Fruit fly (Drosophila melanogaster) whole organism, wandering third instar larva: ENCODE measurements around the gene spdo.

Experiments
- Abd-B ChIP-seq: fragments of >200 bp; optimal IDR thresholded peaks from 2 replicates; lab custom pipeline; 2017; ENCODE audit warnings: missing biosample characterization, missing genetic modification characterization
- CG32264 ChIP-seq: fragments of 200-800 bp; sonication (Bioruptor generic); optimal IDR thresholded peaks from 2 replicates; lab custom pipeline; 2016; ENCODE audit warnings: missing biosample characterization, missing genetic modification characterization
- Dfd ChIP-seq: fragments of >200 bp; optimal IDR thresholded peaks from 2 replicates; lab custom pipeline; 2017; ENCODE audit warnings: missing biosample characterization, missing genetic modification characterization
- Dif ChIP-seq: fragments of 200-275, 200-300 bp; sonication (Bioruptor generic); optimal IDR thresholded peaks from 2 replicates; lab custom pipeline; 2018; ENCODE audit warnings: missing biosample characterization, missing genetic modification characterization; ENCODE audit not compliant: partially characterized antibody
- GATAd ChIP-seq: sonication (Bioruptor generic); optimal IDR thresholded peaks from 2 replicates; lab custom pipeline; 2016; ENCODE audit warnings: missing biosample characterization, missing genetic modification characterization
- HLH106 ChIP-seq: fragments of 200-800 bp; optimal IDR thresholded peaks from 3 replicates; lab custom pipeline; 2019; ENCODE audit warnings: missing biosample characterization, mild to moderate bottlenecking, missing genetic modification characterization, moderate library complexity
- Hr78 ChIP-seq: fragments of >200 bp; optimal IDR thresholded peaks from 2 replicates; lab custom pipeline; 2017; ENCODE audit warnings: missing biosample characterization, missing genetic modification characterization
- Hr83 ChIP-seq: fragments of 200-300 bp; sonication (Bioruptor generic); optimal IDR thresholded peaks from 2 replicates; lab custom pipeline; 2016; ENCODE audit warnings: missing biosample characterization, mild to moderate bottlenecking, missing genetic modification characterization, moderate library complexity; ENCODE audit not compliant: poor library complexity, severe bottlenecking
- Mio ChIP-seq: sonication (Bioruptor generic); optimal IDR thresholded peaks from 2 replicates; lab custom pipeline; 2016; ENCODE audit warnings: missing biosample characterization, missing genetic modification characterization
- Myc ChIP-seq: fragments of >200 bp; optimal IDR thresholded peaks from 2 replicates; lab custom pipeline; 2017
- N ChIP-seq: fragments of >200 bp; optimal IDR thresholded peaks from 2 replicates; lab custom pipeline; 2018; ENCODE audit warnings: missing biosample characterization, missing external identifiers, missing genetic modification characterization
- OdsH ChIP-seq: fragments of 200-800 bp; sonication (Bioruptor generic); optimal IDR thresholded peaks from 2 replicates; lab custom pipeline; 2016; ENCODE audit warnings: missing biosample characterization, mild to moderate bottlenecking, missing genetic modification characterization
- Rel ChIP-seq, 2 experiments: fragments of 200-800 bp; sonication (Bioruptor generic) in 1 of 2; optimal IDR thresholded peaks; 2 replicates in 1 of 2; 3 replicates in 1 of 2; lab custom pipeline; 2016 to 2019; ENCODE audit warnings: mild to moderate bottlenecking in 2 of 2, missing biosample characterization in 2 of 2, missing genetic modification characterization in 2 of 2, moderate library complexity in 1 of 2
- Sp1 ChIP-seq: fragments of 200-800 bp; sonication (Bioruptor generic); optimal IDR thresholded peaks from 3 replicates; lab custom pipeline; 2019; ENCODE audit warnings: missing biosample characterization, mild to moderate bottlenecking, missing genetic modification characterization, moderate library complexity
- Vsx2 ChIP-seq: fragments of 200-300, 225-300 bp; sonication (Bioruptor generic); optimal IDR thresholded peaks from 2 replicates; lab custom pipeline; 2018; ENCODE audit warnings: missing biosample characterization, missing genetic modification characterization; ENCODE audit not compliant: partially characterized antibody
- br ChIP-seq: fragments of 200-800 bp; sonication (Bioruptor generic); optimal IDR thresholded peaks from 2 replicates; lab custom pipeline; 2016; ENCODE audit warnings: missing biosample characterization, missing genetic modification characterization
- brk ChIP-seq: fragments of 200-800 bp; sonication (Bioruptor generic); optimal IDR thresholded peaks from 2 replicates; lab custom pipeline; 2016; ENCODE audit warnings: missing biosample characterization, mild to moderate bottlenecking, missing genetic modification characterization
- dl ChIP-seq, 2 experiments: fragments of 175-275, 200-275 bp in 1 of 2; fragments of 200-275 bp in 1 of 2; sonication (Bioruptor generic); optimal IDR thresholded peaks; lab custom pipeline; 2018; ENCODE audit warnings: mild to moderate bottlenecking in 2 of 2, missing biosample characterization in 2 of 2, missing genetic modification characterization in 2 of 2, moderate library complexity in 2 of 2; ENCODE audit not compliant: partially characterized antibody in 2 of 2, insufficient read depth in 1 of 2
- dmrt93B ChIP-seq: fragments of 200-800 bp; sonication (Bioruptor generic); optimal IDR thresholded peaks from 2 replicates; lab custom pipeline; 2018; ENCODE audit warnings: missing biosample characterization, mild to moderate bottlenecking, missing genetic modification characterization
- ey ChIP-seq: fragments of 200-800 bp; sonication (Bioruptor generic); optimal IDR thresholded peaks from 2 replicates; lab custom pipeline; 2016; ENCODE audit warnings: missing biosample characterization, missing genetic modification characterization
- foxo ChIP-seq, 2 experiments: fragments of 200-800 bp; sonication (Bioruptor generic); optimal IDR thresholded peaks; 2 replicates in 1 of 2; 3 replicates in 1 of 2; lab custom pipeline; 2016 to 2017; ENCODE audit warnings: missing biosample characterization in 2 of 2, missing genetic modification characterization in 2 of 2
- fru ChIP-seq: fragments of 200-800 bp; sonication (Bioruptor generic); optimal IDR thresholded peaks from 3 replicates; lab custom pipeline; 2016; ENCODE audit warnings: missing biosample characterization, mild to moderate bottlenecking, missing genetic modification characterization
- h ChIP-seq: fragments of 200-800 bp; sonication (Bioruptor generic); optimal IDR thresholded peaks from 3 replicates; lab custom pipeline; 2016; ENCODE audit warnings: missing biosample characterization, mild to moderate bottlenecking, missing genetic modification characterization
- jim ChIP-seq: fragments of 175-275, 200-325 bp; sonication (Bioruptor generic); optimal IDR thresholded peaks from 2 replicates; lab custom pipeline; 2016; ENCODE audit warnings: missing biosample characterization, mild to moderate bottlenecking, missing genetic modification characterization
- lola ChIP-seq: fragments of >200 bp; optimal IDR thresholded peaks from 2 replicates; lab custom pipeline; 2017; ENCODE audit warnings: missing biosample characterization, missing genetic modification characterization
- pan ChIP-seq: fragments of >200 bp; optimal IDR thresholded peaks from 2 replicates; lab custom pipeline; 2017
- psq ChIP-seq: fragments of 200-800 bp; sonication (Bioruptor generic); optimal IDR thresholded peaks from 3 replicates; lab custom pipeline; 2017; ENCODE audit warnings: missing biosample characterization, mild to moderate bottlenecking, missing genetic modification characterization, moderate library complexity
- rgr ChIP-seq: fragments of 200-800 bp; sonication (Bioruptor generic); optimal IDR thresholded peaks from 3 replicates; lab custom pipeline; 2016; ENCODE audit warnings: missing biosample characterization, mild to moderate bottlenecking, missing genetic modification characterization
- sage ChIP-seq: fragments of 200-800 bp; sonication (Bioruptor generic); optimal IDR thresholded peaks from 2 replicates; lab custom pipeline; 2016; ENCODE audit warnings: missing biosample characterization, mild to moderate bottlenecking, missing genetic modification characterization
- sv ChIP-seq: fragments of 200-800 bp; sonication (Bioruptor generic); optimal IDR thresholded peaks from 3 replicates; lab custom pipeline; 2016; ENCODE audit warnings: missing biosample characterization, missing genetic modification characterization
- tai ChIP-seq: sonication (Bioruptor generic); optimal IDR thresholded peaks from 2 replicates; lab custom pipeline; 2016; ENCODE audit warnings: missing biosample characterization, missing genetic modification characterization
- usp ChIP-seq: fragments of >200 bp; optimal IDR thresholded peaks from 2 replicates; lab custom pipeline; 2017; ENCODE audit warnings: missing biosample characterization, missing genetic modification characterization
- woc ChIP-seq: sonication (Bioruptor generic); optimal IDR thresholded peaks from 2 replicates; lab custom pipeline; 2016; ENCODE audit warnings: missing biosample characterization, mild to moderate bottlenecking, missing genetic modification characterization

Gene spdo

DNA sequence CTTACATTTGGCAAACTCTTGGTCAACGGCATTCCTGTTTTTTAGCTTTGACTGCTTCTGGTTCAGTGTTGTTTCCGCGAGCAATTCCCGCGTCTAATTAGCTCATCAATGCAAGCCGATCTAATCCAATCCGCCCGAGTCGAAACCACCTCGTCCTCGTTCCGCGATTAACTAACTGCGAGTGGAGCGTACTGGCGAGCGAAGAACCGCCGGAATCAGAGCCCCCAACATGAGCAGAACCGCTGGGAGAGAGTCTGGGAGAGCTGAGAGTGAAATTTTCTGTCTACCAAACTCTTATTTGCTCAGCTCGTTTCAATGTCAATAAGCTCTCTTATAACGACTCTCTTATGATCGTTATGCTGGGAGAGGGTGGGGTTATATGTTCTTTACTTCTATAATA lies 26.3 kb upstream of the spdo start (continued):
- TF ChIP-seq dl (GFP tag; optimal IDR thresholded peaks at IDR 0.05; lab: Kevin White, UChicago; ENCODE audit: insufficient read depth in 1 of 2, partially characterized antibody in 2 of 2) (peak; percentile 95 to 97), ey (GFP tag; lab: Kevin White, UChicago) (peak; percentile 47), HLH106 (tag; lab: Kevin White, UChicago) (peak; percentile 40), foxo (GFP tag; optimal IDR thresholded peaks at IDR 0.05; lab: Kevin White, UChicago) (peak in 1 of 2 experiments; percentile 31), CG32264 (no peak), fru (peak; percentile 84), sv (GFP tag; lab: Kevin White, UChicago) (peak; percentile 63), rgr (GFP tag; lab: Kevin White, UChicago) (peak; percentile 95), Vsx2 (GFP tag; lab: Kevin White, UChicago) (peak; percentile 98), dmrt93B (GFP tag; lab: Kevin White, UChicago) (peak; percentile 50)

DNA sequence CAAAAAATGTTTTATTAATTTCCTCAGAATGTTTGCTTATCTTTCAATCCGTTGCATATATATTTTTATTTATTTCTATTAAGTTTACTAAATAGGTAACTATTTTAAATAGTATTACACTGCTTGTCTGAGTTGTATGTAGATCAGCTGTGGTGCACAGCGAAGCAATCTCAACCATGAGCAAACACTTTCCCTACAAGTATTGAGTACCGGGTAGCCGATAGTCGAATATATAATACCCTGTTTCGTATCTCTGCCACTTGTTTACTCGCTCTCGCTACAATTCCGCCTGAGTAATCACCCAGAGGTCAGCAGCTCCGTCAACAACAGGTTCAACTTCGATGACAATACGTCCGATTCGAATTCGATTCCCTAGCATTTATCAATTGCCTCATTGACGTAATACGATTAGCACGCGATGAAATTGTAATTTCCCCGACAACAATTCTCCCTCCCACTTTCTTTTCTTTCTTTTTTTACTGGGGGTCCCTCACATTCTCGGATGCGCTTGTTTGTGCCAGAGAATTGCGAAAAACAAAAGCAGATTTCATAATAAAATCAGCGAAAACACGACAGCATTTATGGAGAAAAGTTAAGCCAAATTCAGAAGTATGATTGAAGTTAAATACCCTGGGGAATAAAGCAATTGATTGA lies 25.7 kb upstream of the spdo start:
- TF ChIP-seq Vsx2 (GFP tag; lab: Kevin White, UChicago): no peak
- TF ChIP-seq Dfd (GFP tag; lab: Kevin White, UChicago): no peak
- no peak for TF ChIP-seq Rel (GFP tag; optimal IDR thresholded peaks at IDR 0.05; lab: Kevin White, UChicago)
- peak; percentile 97 for TF ChIP-seq Rel (tag; optimal IDR thresholded peaks at IDR 0.05; lab: Kevin White, UChicago)
- TF ChIP-seq usp: no peak
- TF ChIP-seq ey (GFP tag; lab: Kevin White, UChicago): no peak
- TF ChIP-seq woc: no peak
- no peak for TF ChIP-seq sv (GFP tag; lab: Kevin White, UChicago)
- no peak for TF ChIP-seq GATAd (GFP tag; lab: Kevin White, UChicago)

DNA sequence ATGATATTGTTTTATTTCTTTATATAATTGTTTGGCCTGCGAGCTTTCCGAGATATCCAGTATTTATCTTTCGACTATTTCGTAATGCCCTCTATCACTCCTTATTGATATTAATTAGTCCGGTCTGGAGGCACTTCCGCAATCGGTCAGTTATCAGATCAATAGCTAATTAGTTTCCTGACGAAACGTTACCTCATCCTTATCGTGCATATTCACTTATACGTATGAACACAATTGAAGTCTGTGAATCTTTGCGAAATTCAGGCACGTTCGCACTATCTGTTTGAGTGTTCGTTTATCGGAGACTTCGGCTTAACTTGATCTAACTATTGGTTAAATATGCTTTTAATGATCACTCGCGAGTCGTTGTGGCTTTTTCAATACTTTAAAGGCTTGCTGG lies 23.2 kb upstream of the spdo start:
- TF ChIP-seq dmrt93B (GFP tag; lab: Kevin White, UChicago) (no peak), OdsH (GFP tag; lab: Kevin White, UChicago) (no peak), Rel (GFP tag; optimal IDR thresholded peaks at IDR 0.05; lab: Kevin White, UChicago) (no peak), Rel (tag; optimal IDR thresholded peaks at IDR 0.05; lab: Kevin White, UChicago) (no peak), Dif (no peak), psq (no peak), sv (GFP tag; lab: Kevin White, UChicago) (no peak), usp (no peak), Vsx2 (GFP tag; lab: Kevin White, UChicago) (no peak), Hr78 (GFP tag; lab: Kevin White, UChicago) (no peak), dl (GFP tag; optimal IDR thresholded peaks at IDR 0.05; lab: Kevin White, UChicago; ENCODE audit: insufficient read depth in 1 of 2, partially characterized antibody in 2 of 2) (no peak), CG32264 (no peak), GATAd (GFP tag; lab: Kevin White, UChicago) (no peak), N (GFP tag; lab: Kevin White, UChicago) (no peak), h (no peak), Dfd (GFP tag; lab: Kevin White, UChicago) (no peak), foxo (GFP tag; optimal IDR thresholded peaks at IDR 0.05; lab: Kevin White, UChicago) (no peak)

DNA sequence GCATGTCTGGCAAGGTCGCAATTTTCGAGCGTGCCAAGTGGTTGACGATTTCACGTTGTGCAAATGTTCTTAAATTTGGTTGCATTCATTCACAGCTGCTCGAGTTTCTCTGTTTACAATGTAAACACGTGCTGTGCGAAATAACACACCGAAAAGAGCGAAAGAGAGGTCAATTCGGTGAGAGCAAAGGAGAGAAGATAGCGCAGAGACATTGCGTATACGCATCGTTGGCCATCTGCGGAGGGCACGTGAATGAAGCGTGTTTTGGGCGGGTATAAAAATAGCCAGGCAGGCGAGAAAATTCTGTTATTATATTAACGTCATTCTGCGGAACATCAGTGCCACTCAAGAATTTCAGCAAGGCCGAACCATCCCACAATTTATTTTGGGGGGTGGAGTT lies 22.0 kb upstream of the spdo start:
- TF ChIP-seq Abd-B (GFP tag; lab: Kevin White, UChicago) (no peak), sage (no peak), Myc (lab: Kevin White, UChicago) (no peak), jim (peak; percentile 45), CG32264 (peak; percentile 39), dmrt93B (GFP tag; lab: Kevin White, UChicago) (no peak), pan (lab: Kevin White, UChicago) (no peak), Mio (no peak), sv (GFP tag; lab: Kevin White, UChicago) (no peak), brk (GFP tag; lab: Kevin White, UChicago) (no peak), HLH106 (tag; lab: Kevin White, UChicago) (peak; percentile 41), rgr (GFP tag; lab: Kevin White, UChicago) (peak; percentile 59), OdsH (GFP tag; lab: Kevin White, UChicago) (peak; percentile 34), dl (GFP tag; optimal IDR thresholded peaks at IDR 0.05; lab: Kevin White, UChicago; ENCODE audit: insufficient read depth in 1 of 2, partially characterized antibody in 2 of 2) (no peak), lola (GFP tag; lab: Kevin White, UChicago) (no peak), usp (no peak), tai (no peak), h (peak; percentile 81), Hr78 (GFP tag; lab: Kevin White, UChicago) (no peak), br (GFP tag; lab: Kevin White, UChicago) (peak; percentile 19), Rel (GFP tag; optimal IDR thresholded peaks at IDR 0.05; lab: Kevin White, UChicago) (no peak), Rel (tag; optimal IDR thresholded peaks at IDR 0.05; lab: Kevin White, UChicago) (peak; percentile 8), Sp1 (GFP tag; lab: Kevin White, UChicago) (no peak), fru (peak; percentile 60), foxo (GFP tag; optimal IDR thresholded peaks at IDR 0.05; lab: Kevin White, UChicago) (peak in 1 of 2 experiments; percentile 52), Vsx2 (GFP tag; lab: Kevin White, UChicago) (no peak), Hr83 (GFP tag; lab: Kevin White, UChicago) (peak; percentile 99)
